Worm (Caenorhabditis elegans) whole organism, L3 larva: ENCODE results near the gene ZK662.5.

ENCODE experiments used
- R02D3.7 ChIP-seq: fragments of 150-350 bp; optimal IDR thresholded peaks from 2 replicates; lab custom pipeline; 2014; ENCODE audit warnings: missing biosample characterization, missing genetic modification characterization
- ZK546.5 ChIP-seq: sonication (generic microtip); optimal IDR thresholded peaks from 2 replicates; lab custom pipeline; 2017; ENCODE audit warnings: missing biosample characterization, missing genetic modification characterization
- aly-2 ChIP-seq: fragments of 150-350 bp; optimal IDR thresholded peaks from 2 replicates; lab custom pipeline; 2014; ENCODE audit warnings: missing biosample characterization, missing genetic modification characterization
- ceh-28 ChIP-seq: fragments of 150-350 bp; optimal IDR thresholded peaks from 2 replicates; lab custom pipeline; 2014; ENCODE audit warnings: missing biosample characterization, missing genetic modification reagents, missing genetic modification characterization
- ceh-82 ChIP-seq: fragments of 150-350 bp; optimal IDR thresholded peaks from 2 replicates; lab custom pipeline; 2014; ENCODE audit warnings: missing biosample characterization, missing genetic modification characterization
- ceh-9 ChIP-seq: sonication (generic microtip); optimal IDR thresholded peaks from 2 replicates; lab custom pipeline; 2018; ENCODE audit warnings: missing biosample characterization, missing genetic modification characterization
- daf-12 ChIP-seq: fragments of 150-350 bp; optimal IDR thresholded peaks from 2 replicates; lab custom pipeline; 2014; ENCODE audit warnings: missing biosample characterization, missing genetic modification reagents, missing genetic modification characterization
- egl-27 ChIP-seq: sonication (generic microtip); optimal IDR thresholded peaks from 4 replicates; lab custom pipeline; 2017; ENCODE audit warnings: missing biosample characterization, missing genetic modification reagents, missing genetic modification characterization
- egl-5 ChIP-seq: fragments of 150-350 bp; optimal IDR thresholded peaks from 2 replicates; lab custom pipeline; 2017; ENCODE audit warnings: missing biosample characterization, missing genetic modification reagents, missing genetic modification characterization, inconsistent platforms
- elt-1 ChIP-seq: fragments of 150-350 bp; optimal IDR thresholded peaks from 2 replicates; lab custom pipeline; 2014; ENCODE audit warnings: missing biosample characterization, missing genetic modification characterization
- elt-2 ChIP-seq: sonication (generic microtip); optimal IDR thresholded peaks from 2 replicates; lab custom pipeline; 2016; ENCODE audit warnings: missing genetic modification reagents, mild to moderate bottlenecking, missing genetic modification characterization, missing compliant biosample characterization
- elt-3 ChIP-seq, 3 experiments: fragments of 150-350 bp in 1 of 3; sonication (generic microtip) in 2 of 3; optimal IDR thresholded peaks; 2 replicates in 2 of 3; 4 replicates in 1 of 3; lab custom pipeline; 2014 to 2017; ENCODE audit warnings: missing biosample characterization in 3 of 3, missing genetic modification characterization in 3 of 3
- eor-1 ChIP-seq, 2 experiments: fragments of 150-350 bp; optimal IDR thresholded peaks; 2 replicates each; lab custom pipeline; 2014 to 2018; ENCODE audit warnings: missing biosample characterization in 2 of 2, missing genetic modification characterization in 2 of 2
- fkh-10 ChIP-seq: sonication (generic microtip); optimal IDR thresholded peaks from 2 replicates; lab custom pipeline; 2017; ENCODE audit warnings: missing biosample characterization, missing genetic modification reagents, missing genetic modification characterization
- fkh-2 ChIP-seq: fragments of 150-350 bp; optimal IDR thresholded peaks from 2 replicates; lab custom pipeline; 2014; ENCODE audit warnings: missing biosample characterization, missing genetic modification reagents, missing genetic modification characterization
- fos-1 ChIP-seq: fragments of 150-350 bp; optimal IDR thresholded peaks from 2 replicates; lab custom pipeline; 2014; ENCODE audit warnings: missing biosample characterization, missing genetic modification characterization
- hmg-11 ChIP-seq: sonication (generic microtip); optimal IDR thresholded peaks from 2 replicates; lab custom pipeline; 2016; ENCODE audit warnings: missing genetic modification characterization, missing compliant biosample characterization
- jun-1 ChIP-seq: fragments of 150-350 bp; optimal IDR thresholded peaks from 2 replicates; lab custom pipeline; 2014; ENCODE audit warnings: missing biosample characterization, missing genetic modification reagents, missing genetic modification characterization
- lin-15B ChIP-seq: fragments of 150-350 bp; optimal IDR thresholded peaks from 2 replicates; lab custom pipeline; 2014; ENCODE audit warnings: missing biosample characterization, missing genetic modification characterization
- lin-39 ChIP-seq: fragments of 150-350 bp; optimal IDR thresholded peaks from 2 replicates; lab custom pipeline; 2018; ENCODE audit warnings: missing biosample characterization, missing genetic modification reagents, missing genetic modification characterization
- lsy-12 ChIP-seq: sonication (generic microtip); optimal IDR thresholded peaks from 2 replicates; lab custom pipeline; 2016; ENCODE audit warnings: mild to moderate bottlenecking, missing genetic modification characterization, missing compliant biosample characterization
- mdl-1 ChIP-seq: fragments of 150-350 bp; optimal IDR thresholded peaks from 2 replicates; lab custom pipeline; 2014; ENCODE audit warnings: missing biosample characterization, missing genetic modification characterization
- mml-1 ChIP-seq: fragments of 150-350 bp; sonication (generic microtip); optimal IDR thresholded peaks from 3 replicates; lab custom pipeline; 2014; ENCODE audit warnings: missing biosample characterization, missing genetic modification characterization
- nfya-1 ChIP-seq: sonication (generic microtip); optimal IDR thresholded peaks from 2 replicates; lab custom pipeline; 2017; ENCODE audit warnings: missing genetic modification characterization, mild to moderate bottlenecking, missing compliant biosample characterization, antibody characterized with exemption, moderate library complexity; ENCODE audit not compliant: insufficient read depth
- nhr-11 ChIP-seq: fragments of 150-350 bp; optimal IDR thresholded peaks from 2 replicates; lab custom pipeline; 2014; ENCODE audit warnings: missing biosample characterization, missing genetic modification characterization
- nhr-12 ChIP-seq: fragments of 150-350 bp; optimal IDR thresholded peaks from 2 replicates; lab custom pipeline; 2014; ENCODE audit warnings: missing biosample characterization, missing genetic modification characterization
- nhr-23 ChIP-seq: fragments of 150-350 bp; optimal IDR thresholded peaks from 2 replicates; lab custom pipeline; 2014; ENCODE audit warnings: missing biosample characterization, missing genetic modification reagents, missing genetic modification characterization
- nhr-237 ChIP-seq: fragments of 150-350 bp; optimal IDR thresholded peaks from 2 replicates; lab custom pipeline; 2014; ENCODE audit warnings: missing biosample characterization, missing genetic modification characterization
- nhr-25 ChIP-seq: sonication (generic microtip); optimal IDR thresholded peaks from 2 replicates; lab custom pipeline; 2017; ENCODE audit warnings: missing biosample characterization, missing genetic modification characterization
- nhr-28 ChIP-seq: fragments of 150-350 bp; optimal IDR thresholded peaks from 2 replicates; lab custom pipeline; 2014; ENCODE audit warnings: missing biosample characterization, missing genetic modification characterization
- nhr-43 ChIP-seq: sonication (generic microtip); optimal IDR thresholded peaks from 2 replicates; lab custom pipeline; 2016; ENCODE audit warnings: mild to moderate bottlenecking, missing genetic modification characterization, missing compliant biosample characterization; ENCODE audit not compliant: poor library complexity, severe bottlenecking
- nhr-67 ChIP-seq: fragments of 150-350 bp; optimal IDR thresholded peaks from 2 replicates; lab custom pipeline; 2014; ENCODE audit warnings: missing biosample characterization, missing genetic modification characterization
- nhr-76 ChIP-seq: fragments of 150-350 bp; sonication (generic microtip); optimal IDR thresholded peaks from 5 replicates; lab custom pipeline; 2014; ENCODE audit warnings: missing biosample characterization, missing genetic modification characterization
- nhr-77 ChIP-seq: fragments of 150-350 bp; optimal IDR thresholded peaks from 2 replicates; lab custom pipeline; 2014; ENCODE audit warnings: missing biosample characterization, missing genetic modification characterization
- pha-4 ChIP-seq: fragments of 150-350 bp; optimal IDR thresholded peaks from 2 replicates; lab custom pipeline; 2014; ENCODE audit warnings: missing biosample characterization, missing genetic modification reagents, missing genetic modification characterization
- pqm-1 ChIP-seq: fragments of 150-350 bp; optimal IDR thresholded peaks from 2 replicates; lab custom pipeline; 2017; ENCODE audit warnings: missing biosample characterization, missing genetic modification characterization, inconsistent platforms
- sea-2 ChIP-seq: fragments of 150-350 bp; sonication (generic microtip); optimal IDR thresholded peaks from 4 replicates; lab custom pipeline; 2014; ENCODE audit warnings: missing biosample characterization, missing genetic modification reagents, missing genetic modification characterization
- skn-1 ChIP-seq: fragments of 150-350 bp; optimal IDR thresholded peaks from 2 replicates; lab custom pipeline; 2014; ENCODE audit warnings: missing biosample characterization, missing genetic modification characterization
- snpc-4 ChIP-seq: fragments of 150-350 bp; optimal IDR thresholded peaks from 2 replicates; lab custom pipeline; 2014; ENCODE audit warnings: missing biosample characterization, missing genetic modification characterization
- tbx-2 ChIP-seq: sonication (generic microtip); optimal IDR thresholded peaks from 2 replicates; lab custom pipeline; 2016; ENCODE audit warnings: mild to moderate bottlenecking, missing genetic modification characterization, missing compliant biosample characterization
- unc-39 ChIP-seq: sonication (generic microtip); optimal IDR thresholded peaks from 4 replicates; lab custom pipeline; 2017; ENCODE audit warnings: missing biosample characterization, missing genetic modification characterization
- unc-62 ChIP-seq: fragments of 150-350 bp; sonication (generic microtip); optimal IDR thresholded peaks from 4 replicates; lab custom pipeline; 2014; ENCODE audit warnings: missing biosample characterization, missing genetic modification reagents, missing genetic modification characterization
- zag-1 ChIP-seq: fragments of 150-350 bp; optimal IDR thresholded peaks from 2 replicates; lab custom pipeline; 2014; ENCODE audit warnings: missing biosample characterization, missing genetic modification characterization
- ztf-11 ChIP-seq: fragments of 150-350 bp; optimal IDR thresholded peaks from 2 replicates; lab custom pipeline; 2014; ENCODE audit warnings: missing biosample characterization, missing genetic modification characterization
- ztf-4 ChIP-seq: fragments of 150-350 bp; optimal IDR thresholded peaks from 2 replicates; lab custom pipeline; 2014; ENCODE audit warnings: missing biosample characterization, missing genetic modification characterization

The ZK662.5 gene

ce11 chrX:15693466-15693865 is 28.0 kb upstream of the ZK662.5 start:
- TF ChIP-seq pqm-1 (tag; lab: Kevin White, UChicago) (no peak), nhr-43 (no peak)

- TF ChIP-seq pha-4 (tag; lab: Kevin White, UChicago) (peak; percentile 39), sea-2 (GFP tag; lab: Kevin White, UChicago) (no peak)
These were observed 25.0 kb upstream of the ZK662.5 start, which contains the start of gene ZK662.2 for ce11 chrX:15696400-15696799. ZK662.2 (plus strand) TSS chrX:15696700.

ce11 chrX:15700220-15700619 is 21.2 kb upstream of the ZK662.5 start:
- TF ChIP-seq R02D3.7 (tag; lab: Kevin White, UChicago) (no peak), pqm-1 (tag; lab: Kevin White, UChicago) (peak; percentile 48), unc-62 (GFP tag; lab: Kevin White, UChicago) (no peak), nhr-11 (tag; lab: Kevin White, UChicago) (no peak), elt-1 (tag; lab: Kevin White, UChicago) (peak; percentile 10), pha-4 (tag; lab: Kevin White, UChicago) (peak; percentile 50), nhr-23 (peak; percentile 29), ceh-28 (tag; lab: Kevin White, UChicago) (peak; percentile 9), egl-5 (no peak), ceh-82 (tag; lab: Kevin White, UChicago) (no peak), elt-2 (peak; percentile 77), mdl-1 (tag; lab: Kevin White, UChicago) (no peak)

ce11 chrX:15704579-15705110 is 16.8 kb upstream of the ZK662.5 start:
- TF ChIP-seq jun-1 (tag; lab: Kevin White, UChicago) = peak; percentile 64
- no peak for TF ChIP-seq lin-15B (tag; lab: Kevin White, UChicago)
- no peak for TF ChIP-seq egl-27
- no peak for TF ChIP-seq nhr-67 (tag; lab: Kevin White, UChicago)
- peak; percentile 47 for TF ChIP-seq egl-5
- TF ChIP-seq nhr-28 (tag; lab: Kevin White, UChicago) = no peak
- no peak for TF ChIP-seq ZK546.5 (tag; lab: Kevin White, UChicago)
- TF ChIP-seq nhr-25 (tag; lab: Kevin White, UChicago) = peak; percentile 12
- peak; percentile 8 for TF ChIP-seq mdl-1 (tag; lab: Kevin White, UChicago)
- TF ChIP-seq skn-1 (tag; lab: Kevin White, UChicago) = no peak
- no peak for TF ChIP-seq sea-2 (GFP tag; lab: Kevin White, UChicago)
- no peak for TF ChIP-seq nhr-237 (tag; lab: Kevin White, UChicago)
- peak; percentile 3 for TF ChIP-seq elt-1 (tag; lab: Kevin White, UChicago)
- TF ChIP-seq R02D3.7 (tag; lab: Kevin White, UChicago) = no peak
- TF ChIP-seq ceh-82 (tag; lab: Kevin White, UChicago) = no peak
- TF ChIP-seq lsy-12 (tag; lab: Kevin White, UChicago) = peak; percentile 9
- no peak for TF ChIP-seq unc-39 (tag; lab: Kevin White, UChicago)
- TF ChIP-seq elt-3 (tag; optimal IDR thresholded peaks at IDR 0.05; lab: Kevin White, UChicago) = peak in 1 of 3 experiments; percentile 30
- TF ChIP-seq lin-39 (tag; lab: Kevin White, UChicago) = no peak
- no peak for TF ChIP-seq nhr-11 (tag; lab: Kevin White, UChicago)
- no peak for TF ChIP-seq nhr-12 (tag; lab: Kevin White, UChicago)
- TF ChIP-seq nhr-77 (tag; lab: Kevin White, UChicago) = no peak
- TF ChIP-seq ztf-4 (tag; lab: Kevin White, UChicago) = no peak
- TF ChIP-seq nhr-76 (tag; lab: Kevin White, UChicago) = no peak
- peak; percentile 75 for TF ChIP-seq nhr-23
- no peak for TF ChIP-seq unc-62 (GFP tag; lab: Kevin White, UChicago)
- TF ChIP-seq daf-12 (tag; lab: Kevin White, UChicago) = no peak
- TF ChIP-seq eor-1 (tag; optimal IDR thresholded peaks at IDR 0.05; lab: Kevin White, UChicago) = no peak
- TF ChIP-seq ztf-11 (tag; lab: Kevin White, UChicago) = no peak
- no peak for TF ChIP-seq fos-1
- TF ChIP-seq fkh-2 (tag; lab: Kevin White, UChicago) = no peak
- TF ChIP-seq pha-4 (tag; lab: Kevin White, UChicago) = peak; percentile 51
- peak; percentile 33 for TF ChIP-seq ceh-28 (tag; lab: Kevin White, UChicago)
- no peak for TF ChIP-seq nhr-43
- TF ChIP-seq hmg-11 = no peak
- TF ChIP-seq snpc-4 (tag; lab: Kevin White, UChicago) = no peak
- no peak for TF ChIP-seq ceh-9 (tag; lab: Kevin White, UChicago)
- TF ChIP-seq mml-1 (tag; lab: Kevin White, UChicago) = no peak
- no peak for TF ChIP-seq tbx-2 (tag; lab: Kevin White, UChicago)
- peak; percentile 32 for TF ChIP-seq nfya-1 (tag; lab: Kevin White, UChicago)
- no peak for TF ChIP-seq fkh-10 (GFP tag; lab: Kevin White, UChicago)
- TF ChIP-seq elt-2 = peak; percentile 83
- no peak for TF ChIP-seq aly-2 (tag; lab: Kevin White, UChicago)
- no peak for TF ChIP-seq zag-1
